Worm (Caenorhabditis elegans) whole organism, late embryonic: ENCODE results near the gene M02B7.7.

ENCODE experiments used
- K02D7.2 ChIP-seq: sonication (generic microtip); optimal IDR thresholded peaks from 2 replicates; lab custom pipeline; 2017; ENCODE audit warnings: mild to moderate bottlenecking, missing genetic modification characterization, missing compliant biosample characterization
- K09A11.1 ChIP-seq: sonication (generic microtip); optimal IDR thresholded peaks from 2 replicates; lab custom pipeline; 2017; ENCODE audit warnings: antibody characterized with exemption, mild to moderate bottlenecking, missing genetic modification characterization, missing compliant biosample characterization; ENCODE audit not compliant: insufficient read depth
- T23F11.4 ChIP-seq: fragments of 200-800 bp; sonication (Bioruptor generic); optimal IDR thresholded peaks from 2 replicates; lab custom pipeline; 2018; ENCODE audit warnings: mild to moderate bottlenecking, missing genetic modification characterization, missing compliant biosample characterization
- Y22D7AL.16 ChIP-seq: sonication (generic microtip); optimal IDR thresholded peaks from 2 replicates; lab custom pipeline; 2016; ENCODE audit warnings: missing genetic modification characterization, missing compliant biosample characterization
- ahr-1 ChIP-seq: sonication (generic microtip); optimal IDR thresholded peaks from 2 replicates; lab custom pipeline; 2016; ENCODE audit warnings: missing genetic modification characterization, missing compliant biosample characterization
- ama-1 ChIP-seq: fragments of 150-350 bp; optimal IDR thresholded peaks from 2 replicates; lab custom pipeline; 2014
- ceh-14 ChIP-seq: sonication (generic microtip); optimal IDR thresholded peaks from 2 replicates; lab custom pipeline; 2016; ENCODE audit warnings: missing genotype, missing genetic modification characterization, missing compliant biosample characterization
- ceh-19 ChIP-seq: fragments of 200-800 bp; sonication (Bioruptor generic); optimal IDR thresholded peaks from 2 replicates; lab custom pipeline; 2018; ENCODE audit warnings: mild to moderate bottlenecking, missing genetic modification characterization, missing compliant biosample characterization
- ceh-22 ChIP-seq: sonication (generic microtip); optimal IDR thresholded peaks from 2 replicates; lab custom pipeline; 2017; ENCODE audit warnings: missing biosample characterization, missing genetic modification characterization
- ceh-24 ChIP-seq: sonication (generic microtip); optimal IDR thresholded peaks from 2 replicates; lab custom pipeline; 2016; ENCODE audit warnings: mild to moderate bottlenecking, missing genetic modification characterization, missing compliant biosample characterization
- ceh-34 ChIP-seq: sonication (generic microtip); optimal IDR thresholded peaks from 2 replicates; lab custom pipeline; 2016; ENCODE audit warnings: mild to moderate bottlenecking, missing genetic modification characterization, missing compliant biosample characterization
- ceh-45 ChIP-seq: fragments of 200-800 bp; sonication (Bioruptor generic); IDR thresholded peaks from 2 replicates; pipeline ENCODE4 v1.3.6; 2022; ENCODE audit warnings: missing genetic modification reagents, missing genetic modification characterization, missing compliant biosample characterization
- che-1 ChIP-seq: sonication (generic microtip); optimal IDR thresholded peaks from 2 replicates; lab custom pipeline; 2016; ENCODE audit warnings: mild to moderate bottlenecking, missing genetic modification characterization, missing compliant biosample characterization
- dmd-4 ChIP-seq: sonication (generic microtip); optimal IDR thresholded peaks from 2 replicates; lab custom pipeline; 2016; ENCODE audit warnings: borderline replicate concordance, missing genetic modification characterization, missing compliant biosample characterization
- dve-1 ChIP-seq: sonication (generic microtip); optimal IDR thresholded peaks from 2 replicates; lab custom pipeline; 2017; ENCODE audit warnings: antibody characterized with exemption, mild to moderate bottlenecking, missing genetic modification characterization, missing compliant biosample characterization
- elt-4 ChIP-seq: sonication (generic microtip); optimal IDR thresholded peaks from 2 replicates; lab custom pipeline; 2016; ENCODE audit warnings: missing genetic modification characterization, missing compliant biosample characterization
- fkh-10 ChIP-seq: fragments of 150-350 bp; optimal IDR thresholded peaks from 2 replicates; lab custom pipeline; 2014; ENCODE audit warnings: missing biosample characterization, missing genetic modification reagents, missing genetic modification characterization
- gmeb-2 ChIP-seq: sonication (generic microtip); optimal IDR thresholded peaks from 2 replicates; lab custom pipeline; 2016; ENCODE audit warnings: missing genetic modification characterization, inconsistent platforms, missing compliant biosample characterization
- hlh-13 ChIP-seq: fragments of 200-800 bp; sonication (Bioruptor generic); optimal IDR thresholded peaks from 2 replicates; lab custom pipeline; 2018; ENCODE audit warnings: mild to moderate bottlenecking, missing genetic modification characterization, missing compliant biosample characterization
- hlh-30 ChIP-seq: sonication (generic microtip); optimal IDR thresholded peaks from 2 replicates; lab custom pipeline; 2017; ENCODE audit warnings: antibody characterized with exemption, missing genetic modification characterization, missing compliant biosample characterization; ENCODE audit not compliant: insufficient read depth
- lim-6 ChIP-seq: sonication (generic microtip); optimal IDR thresholded peaks from 2 replicates; lab custom pipeline; 2016; ENCODE audit warnings: missing genetic modification characterization, missing compliant biosample characterization
- lin-11 ChIP-seq: fragments of 200-800 bp; sonication (Bioruptor generic); optimal IDR thresholded peaks from 2 replicates; lab custom pipeline; 2018; ENCODE audit warnings: mild to moderate bottlenecking, missing genetic modification characterization, missing compliant biosample characterization
- madf-2 ChIP-seq: sonication (generic microtip); optimal IDR thresholded peaks from 2 replicates; lab custom pipeline; 2017; ENCODE audit warnings: missing genetic modification characterization, missing compliant biosample characterization
- mec-3 ChIP-seq: sonication (generic microtip); optimal IDR thresholded peaks from 2 replicates; lab custom pipeline; 2016; ENCODE audit warnings: borderline replicate concordance, missing genetic modification characterization, missing compliant biosample characterization
- pha-4 ChIP-seq: fragments of 150-350 bp; optimal IDR thresholded peaks from 2 replicates; lab custom pipeline; 2018; ENCODE audit warnings: missing biosample characterization, missing genetic modification reagents, missing genetic modification characterization
- pqm-1 ChIP-seq: sonication (generic microtip); optimal IDR thresholded peaks from 2 replicates; lab custom pipeline; 2016; ENCODE audit warnings: missing genetic modification characterization, missing compliant biosample characterization
- pros-1 ChIP-seq: fragments of 150-350 bp; optimal IDR thresholded peaks from 2 replicates; lab custom pipeline; 2014; ENCODE audit warnings: missing biosample characterization, missing genetic modification reagents, missing genetic modification characterization
- ref-2 ChIP-seq: sonication (generic microtip); optimal IDR thresholded peaks from 2 replicates; lab custom pipeline; 2016; ENCODE audit warnings: missing genetic modification characterization, missing compliant biosample characterization
- rnt-1 ChIP-seq: sonication (generic microtip); optimal IDR thresholded peaks from 2 replicates; lab custom pipeline; 2016; ENCODE audit warnings: missing genetic modification characterization, missing compliant biosample characterization
- sdc-2 ChIP-seq: sonication (generic microtip); optimal IDR thresholded peaks from 2 replicates; lab custom pipeline; 2016; ENCODE audit warnings: missing genotype, missing genetic modification characterization, missing compliant biosample characterization
- sox-2 ChIP-seq: fragments of 200-800 bp; sonication (Bioruptor generic); IDR thresholded peaks from 2 replicates; pipeline ENCODE4 v1.3.6; 2022; ENCODE audit warnings: missing genetic modification reagents, missing genetic modification characterization, missing compliant biosample characterization
- sox-4 ChIP-seq: sonication (generic microtip); optimal IDR thresholded peaks from 2 replicates; lab custom pipeline; 2017; ENCODE audit warnings: mild to moderate bottlenecking, missing genetic modification characterization, inconsistent platforms, missing compliant biosample characterization
- ttx-3 ChIP-seq: sonication (generic microtip); optimal IDR thresholded peaks from 2 replicates; lab custom pipeline; 2016; ENCODE audit warnings: missing genetic modification reagents, missing genetic modification characterization, missing compliant biosample characterization
- unc-3 ChIP-seq, 2 experiments: fragments of 200-800 bp in 1 of 2; sonication (Bioruptor generic) in 1 of 2; sonication (generic microtip) in 1 of 2; conservative IDR thresholded peaks in 1 of 2; optimal IDR thresholded peaks in 1 of 2; 2 replicates each; pipeline versions ENCODE4 v1.3.6 to Lab custom; 2016 to 2022; ENCODE audit warnings: missing compliant biosample characterization in 2 of 2, missing genetic modification characterization in 2 of 2, missing genetic modification reagents in 1 of 2
- unc-55 ChIP-seq: sonication (generic microtip); optimal IDR thresholded peaks from 2 replicates; lab custom pipeline; 2017; ENCODE audit warnings: missing biosample characterization, missing genetic modification reagents, missing genetic modification characterization
- zip-5 ChIP-seq: sonication (generic microtip); optimal IDR thresholded peaks from 2 replicates; lab custom pipeline; 2016; ENCODE audit warnings: missing genetic modification characterization, missing compliant biosample characterization

The M02B7.7 gene

DNA sequence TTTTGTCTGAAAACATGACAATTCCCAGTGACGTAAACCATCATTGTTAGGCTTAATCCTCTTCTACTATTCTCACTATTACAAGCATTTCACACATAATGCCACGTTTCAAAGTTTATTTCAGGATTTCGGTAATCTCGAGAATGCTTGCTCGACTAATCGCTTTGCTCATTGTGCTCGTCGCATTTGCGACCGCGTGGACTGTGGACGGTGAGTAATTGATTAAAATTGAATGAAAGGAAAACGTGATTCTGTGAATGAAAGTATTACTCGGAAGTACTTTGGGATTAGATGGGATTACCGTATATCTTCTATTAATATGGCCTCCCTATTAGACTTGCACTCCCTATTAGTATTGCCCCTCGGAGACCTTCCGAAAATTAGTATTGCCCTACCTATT lies 26.8 kb upstream of the M02B7.7 start:
- no peak for TF ChIP-seq K02D7.2
- no peak for TF ChIP-seq pha-4
- TF ChIP-seq sox-4 (tag; lab: Kevin White, UChicago), result no peak
- no peak for TF ChIP-seq zip-5 (tag; lab: Kevin White, UChicago)
- TF ChIP-seq K09A11.1 (tag; lab: Kevin White, UChicago), result no peak
- no peak for TF ChIP-seq Y22D7AL.16 (tag; lab: Kevin White, UChicago)
- no peak for TF ChIP-seq ama-1 (lab: Kevin White, UChicago)
- TF ChIP-seq ceh-34, result no peak
- no peak for TF ChIP-seq sdc-2 (tag; lab: Kevin White, UChicago)

DNA sequence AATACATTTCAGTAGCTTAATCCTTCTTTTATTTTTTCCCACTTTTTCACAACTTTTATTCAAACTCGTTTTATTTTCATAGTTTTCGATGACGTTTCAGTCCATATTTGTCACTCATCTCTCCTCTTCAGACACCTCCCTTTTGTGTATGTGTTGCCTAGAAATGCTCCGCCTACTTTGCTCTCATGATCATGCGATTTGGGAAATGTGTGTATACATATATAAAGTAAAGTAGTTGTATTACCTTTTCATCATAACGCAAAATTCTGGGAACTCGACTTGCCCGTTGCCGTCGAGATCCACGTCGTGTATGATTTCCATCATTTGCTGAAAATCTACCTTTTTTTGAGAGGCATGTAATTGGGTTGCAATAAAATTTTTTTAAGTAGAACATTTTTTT lies 25.0 kb upstream of the M02B7.7 start:
- TF ChIP-seq hlh-13 (GFP tag; lab: Kevin White, UChicago) (no peak), dmd-4 (tag; lab: Kevin White, UChicago) (no peak), dve-1 (tag; lab: Kevin White, UChicago) (no peak), sox-4 (tag; lab: Kevin White, UChicago) (no peak), che-1 (tag; lab: Kevin White, UChicago) (no peak), ceh-22 (no peak), sox-2 (no peak), fkh-10 (GFP tag; lab: Kevin White, UChicago) (no peak), lin-11 (no peak)

DNA sequence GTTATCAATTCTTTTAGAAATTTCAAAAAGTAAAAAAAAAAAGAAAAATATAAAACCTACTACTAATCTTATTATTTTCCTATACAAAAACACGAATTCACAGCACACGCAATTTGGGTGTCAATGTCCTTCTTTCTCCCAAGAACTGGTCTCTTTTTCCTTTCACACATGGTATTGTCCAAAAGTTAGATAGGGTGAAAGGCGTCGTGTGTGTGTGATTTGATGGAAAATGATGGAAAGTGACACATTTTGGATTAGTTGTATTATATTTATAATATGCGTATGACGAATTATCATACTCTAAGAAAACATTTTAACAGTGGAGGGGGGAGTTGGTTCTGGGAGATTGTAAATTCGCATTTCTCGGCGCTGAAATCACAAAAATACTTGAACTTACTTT lies 20.7 kb upstream of the M02B7.7 start:
- TF ChIP-seq ahr-1 (tag; lab: Kevin White, UChicago) (no peak), ttx-3 (no peak), gmeb-2 (tag; lab: Kevin White, UChicago) (no peak), pqm-1 (no peak), hlh-13 (GFP tag; lab: Kevin White, UChicago) (no peak), lim-6 (tag; lab: Kevin White, UChicago) (no peak), mec-3 (tag; lab: Kevin White, UChicago) (no peak), hlh-30 (tag; lab: Kevin White, UChicago) (no peak), unc-3 (GFP tag; conservative IDR thresholded peaks at IDR 0.05; lab: Robert Waterston, UW) (no peak), unc-3 (tag; optimal IDR thresholded peaks at IDR 0.05; lab: Kevin White, UChicago) (no peak), ceh-34 (no peak), Y22D7AL.16 (tag; lab: Kevin White, UChicago) (no peak), elt-4 (tag; lab: Kevin White, UChicago) (no peak), unc-55 (GFP tag; lab: Kevin White, UChicago) (no peak), ceh-24 (no peak), ceh-45 (GFP tag; lab: Robert Waterston, UW) (no peak), dmd-4 (tag; lab: Kevin White, UChicago) (no peak), madf-2 (tag; lab: Kevin White, UChicago) (no peak), pros-1 (tag; lab: Kevin White, UChicago) (no peak), pha-4 (no peak)

DNA sequence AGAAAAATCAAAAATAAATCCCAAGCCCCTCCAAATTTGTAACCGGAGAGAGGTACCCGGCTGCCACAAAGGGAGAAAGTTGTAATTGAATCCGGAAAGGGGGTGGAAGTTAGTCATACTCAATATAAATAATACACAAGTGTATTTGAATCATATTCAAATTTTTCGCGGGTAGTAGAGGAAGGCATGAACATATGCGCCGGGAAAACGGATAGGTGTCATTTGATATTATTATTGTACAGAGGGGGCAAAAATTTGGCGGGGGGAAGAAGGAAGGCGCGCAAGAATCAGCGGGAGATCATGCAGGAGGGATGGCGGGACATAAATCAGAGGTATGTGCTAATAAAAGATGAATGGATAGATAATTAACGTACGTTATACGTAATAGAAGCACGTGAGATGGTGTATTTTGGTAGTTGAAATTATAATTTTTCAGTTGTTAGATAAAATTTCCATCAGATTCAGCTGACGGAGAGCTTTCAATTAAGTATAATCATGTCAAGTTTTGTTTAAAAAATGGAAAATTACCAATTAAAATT lies 19.7 kb upstream of the M02B7.7 start, which contains the start of gene F28F9.3:
Gene F28F9.3 (plus strand): TSS at position 301 of the 539 bp plus-strand sequence.
- no peak for TF ChIP-seq rnt-1 (tag; lab: Kevin White, UChicago)
- peak; percentile 59 for TF ChIP-seq ceh-19 (GFP tag; lab: Kevin White, UChicago)
- TF ChIP-seq ceh-14 (tag; lab: Kevin White, UChicago), result no peak
- peak; percentile 64 for TF ChIP-seq ceh-34
- no peak for TF ChIP-seq T23F11.4 (GFP tag; lab: Kevin White, UChicago)
- peak; percentile 45 for TF ChIP-seq ref-2 (tag; lab: Kevin White, UChicago)
- TF ChIP-seq zip-5 (tag; lab: Kevin White, UChicago), result no peak
